Fruit fly (Drosophila melanogaster) whole organism, embryonic: Measurements from ENCODE around the gene mRpL10.

Source experiments
- Asciz ChIP-seq: fragments of 200-800 bp; sonication (Bioruptor generic); optimal IDR thresholded peaks from 2 replicates; lab custom pipeline; 2017; ENCODE audit warnings: missing biosample characterization, mild to moderate bottlenecking, missing genetic modification characterization, missing genetic modification reagents
- CG10209 ChIP-seq: fragments of 200-800 bp; sonication (Bioruptor generic); optimal IDR thresholded peaks from 3 replicates; lab custom pipeline; 2017; ENCODE audit warnings: missing biosample characterization, mild to moderate bottlenecking, missing genetic modification characterization, missing genetic modification reagents
- CG10565 ChIP-seq: fragments of 200-800 bp; sonication (Bioruptor generic); optimal IDR thresholded peaks from 3 replicates; lab custom pipeline; 2016; ENCODE audit warnings: missing biosample characterization, mild to moderate bottlenecking, missing genetic modification characterization
- CG10979 ChIP-seq: fragments of 200-800 bp; sonication (Bioruptor generic); optimal IDR thresholded peaks from 2 replicates; lab custom pipeline; 2018; ENCODE audit warnings: missing biosample characterization, mild to moderate bottlenecking, missing genetic modification characterization, moderate library complexity
- CG11456 ChIP-seq: fragments of 200-800 bp; sonication (Bioruptor generic); IDR thresholded peaks from 3 replicates; pipeline ENCODE4 v1.3.6; 2022; ENCODE audit warnings: missing biosample characterization, missing genetic modification characterization
- CG1233 ChIP-seq: fragments of 200-800 bp; sonication (Bioruptor generic); optimal IDR thresholded peaks from 4 replicates; lab custom pipeline; 2018; ENCODE audit warnings: missing biosample characterization, mild to moderate bottlenecking, missing genetic modification characterization
- CG14965 ChIP-seq: fragments of 200-800 bp; sonication (Bioruptor generic); optimal IDR thresholded peaks from 2 replicates; lab custom pipeline; 2016; ENCODE audit warnings: missing biosample characterization, missing genetic modification characterization, borderline replicate concordance
- CG15696 ChIP-seq: fragments of 200-800 bp; sonication (Bioruptor generic); optimal IDR thresholded peaks from 2 replicates; lab custom pipeline; 2019; ENCODE audit warnings: missing biosample characterization, mild to moderate bottlenecking, missing genetic modification characterization, moderate library complexity
- CG17186 ChIP-seq: fragments of 200-800 bp; sonication (Bioruptor generic); optimal IDR thresholded peaks from 3 replicates; lab custom pipeline; 2017; ENCODE audit warnings: missing biosample characterization, missing genetic modification reagents, missing genetic modification characterization
- CG18476 ChIP-seq: fragments of 200-800 bp; sonication (Bioruptor generic); optimal IDR thresholded peaks from 2 replicates; lab custom pipeline; 2016; ENCODE audit warnings: missing biosample characterization, mild to moderate bottlenecking, missing genetic modification characterization
- CG18764 ChIP-seq: fragments of 200-800 bp; sonication (Bioruptor generic); optimal IDR thresholded peaks from 3 replicates; lab custom pipeline; 2016; ENCODE audit warnings: missing biosample characterization, missing genetic modification characterization
- CG2202 ChIP-seq: fragments of 200-800 bp; sonication (Bioruptor generic); optimal IDR thresholded peaks from 2 replicates; lab custom pipeline; 2018; ENCODE audit warnings: missing biosample characterization, mild to moderate bottlenecking, missing genetic modification characterization
- CG30403 ChIP-seq: fragments of 200-800 bp; sonication (Bioruptor generic); optimal IDR thresholded peaks from 3 replicates; lab custom pipeline; 2016; ENCODE audit warnings: missing biosample characterization, missing genetic modification characterization
- CG31388 ChIP-seq: fragments of 200-800 bp; sonication (Bioruptor generic); optimal IDR thresholded peaks from 2 replicates; lab custom pipeline; 2016; ENCODE audit warnings: missing biosample characterization, missing genetic modification characterization
- CG31441 ChIP-seq: fragments of 200-800 bp; sonication (Bioruptor generic); IDR thresholded peaks from 2 replicates; pipeline ENCODE4 v1.3.6; 2022; ENCODE audit warnings: missing biosample characterization, missing genetic modification characterization
- CG32772 ChIP-seq: fragments of 200-800 bp; sonication (Bioruptor generic); IDR thresholded peaks from 2 replicates; pipeline ENCODE4 v1.3.6; 2022; ENCODE audit warnings: missing biosample characterization, missing genetic modification characterization
- CG3281 ChIP-seq: fragments of 200-800 bp; sonication (Bioruptor generic); optimal IDR thresholded peaks from 3 replicates; lab custom pipeline; 2017; ENCODE audit warnings: missing biosample characterization, mild to moderate bottlenecking, missing genetic modification characterization
- CG3407 ChIP-seq: fragments of 200-800 bp; sonication (Bioruptor generic); optimal IDR thresholded peaks from 2 replicates; lab custom pipeline; 2018; ENCODE audit warnings: missing biosample characterization, mild to moderate bottlenecking, missing genetic modification characterization
- CG3726 ChIP-seq: fragments of 200-800 bp; sonication (Bioruptor generic); IDR thresholded peaks from 3 replicates; pipeline ENCODE4, ENCODE4 v1.3.6; 2022; ENCODE audit warnings: missing biosample characterization, missing genetic modification characterization
- CG3838 ChIP-seq: fragments of 200-800 bp; sonication (Bioruptor generic); optimal IDR thresholded peaks from 3 replicates; lab custom pipeline; 2016; ENCODE audit warnings: missing biosample characterization, missing genetic modification characterization
- CG6791 ChIP-seq: fragments of 200-800 bp; sonication (Bioruptor generic); IDR thresholded peaks from 3 replicates; pipeline ENCODE4 v1.3.6; 2022; ENCODE audit warnings: missing biosample characterization, missing genetic modification characterization; ENCODE audit not compliant: partially characterized antibody
- CG6854 ChIP-seq: fragments of 200-800 bp; sonication (Bioruptor generic); optimal IDR thresholded peaks from 3 replicates; lab custom pipeline; 2017; ENCODE audit warnings: missing biosample characterization, mild to moderate bottlenecking, missing genetic modification characterization
- CG7745 ChIP-seq: fragments of 200-800 bp; sonication (Bioruptor generic); optimal IDR thresholded peaks from 2 replicates; lab custom pipeline; 2018; ENCODE audit warnings: missing biosample characterization, mild to moderate bottlenecking, missing genetic modification characterization, moderate library complexity
- CG9215 ChIP-seq: fragments of 200-800 bp; sonication (Bioruptor generic); IDR thresholded peaks from 2 replicates; pipeline ENCODE4 v1.3.6; 2022; ENCODE audit warnings: missing biosample characterization, missing genetic modification characterization
- CG9727 ChIP-seq: fragments of 200-800 bp; sonication (Bioruptor generic); optimal IDR thresholded peaks from 3 replicates; lab custom pipeline; 2017; ENCODE audit warnings: missing biosample characterization, mild to moderate bottlenecking, missing genetic modification characterization
- Camta ChIP-seq: fragments of 200-800 bp; sonication (Bioruptor generic); optimal IDR thresholded peaks from 2 replicates; lab custom pipeline; 2016; ENCODE audit warnings: missing biosample characterization, missing genetic modification characterization
- D19A ChIP-seq: fragments of 200-800 bp; optimal IDR thresholded peaks from 3 replicates; lab custom pipeline; 2019; ENCODE audit warnings: missing biosample characterization, mild to moderate bottlenecking, missing genetic modification characterization, moderate library complexity
- Doc3 ChIP-seq: fragments of 200-800 bp; sonication (Bioruptor generic); IDR thresholded peaks from 3 replicates; pipeline ENCODE4 v1.3.6; 2022; ENCODE audit warnings: missing biosample characterization, missing genetic modification characterization; ENCODE audit not compliant: partially characterized antibody
- E2f1 ChIP-seq: fragments of 200-800 bp; sonication (Bioruptor generic); IDR thresholded peaks from 2 replicates; pipeline ENCODE4 v1.3.6; 2022; ENCODE audit warnings: missing biosample characterization, missing genetic modification characterization
- Hand ChIP-seq: fragments of 200-800 bp; sonication (Bioruptor generic); optimal IDR thresholded peaks from 2 replicates; lab custom pipeline; 2017; ENCODE audit warnings: mild to moderate bottlenecking, missing biosample characterization, missing genetic modification reagents, missing genetic modification characterization
- Hmr ChIP-seq: fragments of 200-800 bp; sonication (Bioruptor generic); optimal IDR thresholded peaks from 3 replicates; lab custom pipeline; 2017; ENCODE audit warnings: mild to moderate bottlenecking, missing biosample characterization, missing genetic modification reagents, missing genetic modification characterization
- Hmx ChIP-seq: fragments of 200-800 bp; sonication (Bioruptor generic); optimal IDR thresholded peaks from 2 replicates; lab custom pipeline; 2016; ENCODE audit warnings: missing biosample characterization, missing genetic modification characterization
- Kr ChIP-seq: fragments of 200-800 bp; sonication (Bioruptor generic); optimal IDR thresholded peaks from 2 replicates; lab custom pipeline; 2017; ENCODE audit warnings: missing biosample characterization, mild to moderate bottlenecking, missing genetic modification characterization
- Nf-YC ChIP-seq: fragments of 200-800 bp; optimal IDR thresholded peaks from 3 replicates; lab custom pipeline; 2019; ENCODE audit warnings: missing biosample characterization, mild to moderate bottlenecking, missing genetic modification characterization, moderate library complexity
- Side ChIP-seq: fragments of 200-800 bp; sonication (Bioruptor generic); optimal IDR thresholded peaks from 2 replicates; lab custom pipeline; 2016; ENCODE audit warnings: missing biosample characterization, missing genetic modification characterization
- Sin3A ChIP-seq: fragments of >200 bp; optimal IDR thresholded peaks from 2 replicates; lab custom pipeline; 2018
- Sox102F ChIP-seq: fragments of 200-800 bp; sonication (Bioruptor generic); optimal IDR thresholded peaks from 2 replicates; lab custom pipeline; 2018; ENCODE audit warnings: missing biosample characterization, mild to moderate bottlenecking, missing genetic modification characterization, moderate library complexity
- ash1 ChIP-seq: fragments of 200-800 bp; sonication (Bioruptor generic); optimal IDR thresholded peaks from 2 replicates; lab custom pipeline; 2018; ENCODE audit warnings: missing biosample characterization, mild to moderate bottlenecking, missing genetic modification characterization
- ftz-f1 ChIP-seq: fragments of 200-800 bp; sonication (Bioruptor generic); optimal IDR thresholded peaks from 2 replicates; lab custom pipeline; 2016; ENCODE audit warnings: missing biosample characterization, missing genetic modification characterization
- grn ChIP-seq: fragments of 200-800 bp; sonication (Bioruptor generic); optimal IDR thresholded peaks from 3 replicates; lab custom pipeline; 2017; ENCODE audit warnings: missing biosample characterization, missing genetic modification characterization
- hkb ChIP-seq, 2 experiments: fragments of 200-800 bp in 1 of 2; fragments of >200 bp in 1 of 2; sonication (Bioruptor generic) in 1 of 2; IDR thresholded peaks in 1 of 2; optimal IDR thresholded peaks in 1 of 2; 2 replicates each; pipeline versions ENCODE4 v1.3.6 to Lab custom; 2017 to 2022; ENCODE audit warnings: missing biosample characterization in 1 of 2, missing genetic modification characterization in 1 of 2
- kah ChIP-seq: fragments of 200-800 bp; sonication (Bioruptor generic); optimal IDR thresholded peaks from 2 replicates; lab custom pipeline; 2018; ENCODE audit warnings: missing biosample characterization, mild to moderate bottlenecking, missing genetic modification characterization
- maf-S ChIP-seq: fragments of 200-800 bp; sonication (Bioruptor generic); optimal IDR thresholded peaks from 2 replicates; lab custom pipeline; 2016; ENCODE audit warnings: missing biosample characterization, missing genetic modification characterization
- nmo ChIP-seq: fragments of 200-800 bp; sonication (Bioruptor generic); optimal IDR thresholded peaks from 2 replicates; lab custom pipeline; 2018; ENCODE audit warnings: missing biosample characterization, mild to moderate bottlenecking, missing genetic modification characterization, moderate library complexity
- onecut ChIP-seq: fragments of 200-800 bp; sonication (Bioruptor generic); IDR thresholded peaks from 2 replicates; pipeline ENCODE4 v1.3.6; 2022; ENCODE audit warnings: missing biosample characterization, missing genetic modification characterization
- peb ChIP-seq: fragments of 200-800 bp; sonication (Bioruptor generic); IDR thresholded peaks from 2 replicates; pipeline ENCODE4 v1.3.6; 2022; ENCODE audit warnings: missing biosample characterization, missing genetic modification characterization
- phol ChIP-seq: fragments of 200-800 bp; sonication (Bioruptor generic); optimal IDR thresholded peaks from 3 replicates; lab custom pipeline; 2018; ENCODE audit warnings: missing biosample characterization, mild to moderate bottlenecking, missing genetic modification characterization, moderate library complexity
- slbo ChIP-seq: fragments of 200-800 bp; sonication (Bioruptor generic); IDR thresholded peaks from 2 replicates; pipeline ENCODE4 v1.3.6; 2022; ENCODE audit warnings: missing biosample characterization, missing genetic modification characterization
- stwl ChIP-seq: fragments of 200-800 bp; sonication (Bioruptor generic); optimal IDR thresholded peaks from 3 replicates; lab custom pipeline; 2018; ENCODE audit warnings: missing biosample characterization, mild to moderate bottlenecking, missing genetic modification characterization, moderate library complexity
- tap ChIP-seq: fragments of 200-800 bp; optimal IDR thresholded peaks from 3 replicates; lab custom pipeline; 2019; ENCODE audit warnings: missing biosample characterization, mild to moderate bottlenecking, missing genetic modification characterization, moderate library complexity

mRpL10 gene

dm6 chr2L:223351-223750 is 19.8 kb downstream of the mRpL10 start (continued):
- TF ChIP-seq ash1 (GFP tag; lab: Kevin White, UChicago) (no peak), Hmr (GFP tag; lab: Kevin White, UChicago) (peak; percentile 72), CG6791 (no peak), CG14965 (GFP tag; lab: Kevin White, UChicago) (peak; percentile 40), CG9727 (GFP tag; lab: Kevin White, UChicago) (peak; percentile 93), CG31441 (GFP tag; lab: Robert Waterston, UW) (peak; percentile 92), Sin3A (no peak), CG3838 (GFP tag; lab: Kevin White, UChicago) (peak; percentile 63), CG31388 (GFP tag; lab: Kevin White, UChicago) (peak; percentile 74), CG18476 (GFP tag; lab: Kevin White, UChicago) (peak; percentile 85), Camta (peak; percentile 85), CG18764 (GFP tag; lab: Kevin White, UChicago) (peak; percentile 76), CG10209 (GFP tag; lab: Kevin White, UChicago) (peak; percentile 87), maf-S (GFP tag; lab: Kevin White, UChicago) (peak; percentile 74), CG7745 (tag; lab: Kevin White, UChicago) (no peak), CG11456 (peak; percentile 76; the same call in 2 of the 3 replicates), tap (tag; lab: Kevin White, UChicago) (peak; percentile 76), CG6854 (GFP tag; lab: Kevin White, UChicago) (no peak), CG10979 (tag; lab: Kevin White, UChicago) (peak; percentile 89), CG17186 (no peak), ftz-f1 (no peak), Hmx (GFP tag; lab: Kevin White, UChicago) (no peak), CG1233 (peak; percentile 72), phol (tag; lab: Kevin White, UChicago) (peak; percentile 87), E2f1 (GFP tag; lab: Robert Waterston, UW) (peak; percentile 80), kah (peak; percentile 51), CG3281 (peak; percentile 54), CG32772 (GFP tag; lab: Robert Waterston, UW) (peak; percentile 89), hkb (optimal IDR thresholded peaks at IDR 0.05; lab: Kevin White, UChicago) (no peak), hkb (GFP tag; IDR thresholded peaks at IDR 0.05; lab: Robert Waterston, UW) (peak; percentile 92), Hand (GFP tag; lab: Kevin White, UChicago) (peak; percentile 9), D19A (peak; percentile 75), CG3726 (GFP tag; lab: Robert Waterston, UW) (peak; percentile 91), Side (GFP tag; lab: Kevin White, UChicago) (peak; percentile 89), stwl (tag; lab: Kevin White, UChicago) (peak; percentile 21), CG9215 (GFP tag; lab: Robert Waterston, UW) (peak; percentile 50; the same call in 1 of the 2 replicates), Asciz (GFP tag; lab: Kevin White, UChicago) (peak; percentile 90), Doc3 (GFP tag; lab: Robert Waterston, UW) (no peak), CG15696 (tag; lab: Kevin White, UChicago) (peak; percentile 71), CG30403 (GFP tag; lab: Kevin White, UChicago) (peak; percentile 88), CG3407 (GFP tag; lab: Kevin White, UChicago) (peak; percentile 86), slbo (GFP tag; lab: Robert Waterston, UW) (peak; percentile 80), Sox102F (GFP tag; lab: Kevin White, UChicago) (peak; percentile 91), Nf-YC (tag; lab: Kevin White, UChicago) (no peak), nmo (peak; percentile 88), peb (GFP tag; lab: Robert Waterston, UW) (peak; percentile 89), Kr (GFP tag; lab: Kevin White, UChicago) (no peak), CG2202 (peak; percentile 80), CG10565 (GFP tag; lab: Kevin White, UChicago) (peak; percentile 67), onecut (GFP tag; lab: Robert Waterston, UW) (peak; percentile 52), grn (GFP tag; lab: Kevin White, UChicago) (no peak)
